Worm (Caenorhabditis elegans): ENCODE results near the gene tgn-38.
A peak's percentile ranks its signal among the peaks of the same experiment; 100 is the strongest.

Gene tgn-38

ce11 chrIV:12009046-12009674 is 19.8 kb downstream of the tgn-38 start (continued):
- TF ChIP-seq unc-62 (GFP tag; optimal IDR thresholded peaks at IDR 0.05 in 1 of 2) (peak in 1 of 2 experiments; percentile 98), unc-62 (tag; optimal IDR thresholded peaks at IDR 0.05) (no peak), ZK546.5 (tag; optimal IDR thresholded peaks at IDR 0.05) (no peak), ceh-82 (tag; optimal IDR thresholded peaks at IDR 0.05) (no peak), aly-2 (tag; optimal IDR thresholded peaks at IDR 0.05) (no peak), Y5F2A.4 (GFP tag; optimal IDR thresholded peaks at IDR 0.05) (no peak), egl-43 (GFP tag; IDR thresholded peaks at IDR 0.05) (no peak), ztf-11 (tag; optimal IDR thresholded peaks at IDR 0.05) (no peak), Y75B8A.6 (GFP tag; IDR thresholded peaks at IDR 0.05) (no peak), lir-3 (tag; optimal IDR thresholded peaks at IDR 0.05) (no peak), mep-1 (tag; optimal IDR thresholded peaks at IDR 0.05) (no peak), hlh-30 (tag; optimal IDR thresholded peaks at IDR 0.05; ENCODE audit: insufficient read depth) (peak; percentile 23)

ce11 chrIV:12005090-12005770 is 23.7 kb downstream of the tgn-38 start:
- TF ChIP-seq nhr-48 (tag; optimal IDR thresholded peaks at IDR 0.05): peak; percentile 39
- TF ChIP-seq pha-4 (GFP tag; IDR thresholded peaks at IDR 0.05): peak; percentile 32; the same call in 1 of the 2 replicates
- TF ChIP-seq pha-4 (tag; optimal IDR thresholded peaks at IDR 0.05): no peak
- no peak for TF ChIP-seq Y75B8A.6 (GFP tag; IDR thresholded peaks at IDR 0.05)
- TF ChIP-seq duxl-1 (tag; optimal IDR thresholded peaks at IDR 0.05; ENCODE audit: poor library complexity): peak; percentile 34
- 0 out of 2 replicates have a peak, but pooled peaks have one; percentile 34 for TF ChIP-seq ceh-44 (GFP tag; IDR thresholded peaks at IDR 0.05)
- TF ChIP-seq F49E8.2 (tag; optimal IDR thresholded peaks at IDR 0.05; ENCODE audit: borderline replicate concordance): peak; percentile 11
- no peak for TF ChIP-seq nhr-41 (GFP tag; IDR thresholded peaks at IDR 0.05)
- TF ChIP-seq dmd-8 (GFP tag; IDR thresholded peaks at IDR 0.05): 0 out of 2 replicates have a peak, but pooled peaks have one; percentile 13
- peak; percentile 32; the same call in 1 of the 2 replicates for TF ChIP-seq dmd-6 (GFP tag; IDR thresholded peaks at IDR 0.05)
- TF ChIP-seq snpc-1.2 (GFP tag; IDR thresholded peaks at IDR 0.05): peak; percentile 66; the same call in 1 of the 2 replicates
- TF ChIP-seq arid-1 (GFP tag; conservative IDR thresholded peaks at IDR 0.05): 0 out of 2 replicates have a peak, but pooled peaks have one; percentile 29
- peak; percentile 54 for TF ChIP-seq hlh-30 (tag; optimal IDR thresholded peaks at IDR 0.05; ENCODE audit: insufficient read depth)
- TF ChIP-seq unc-62 (GFP tag; optimal IDR thresholded peaks at IDR 0.05 in 1 of 2): peak in 1 of 2 experiments; percentile 90
- TF ChIP-seq unc-62 (tag; optimal IDR thresholded peaks at IDR 0.05): no peak
- TF ChIP-seq vab-7 (GFP tag; IDR thresholded peaks at IDR 0.05): no peak

ce11 chrIV:11986407-11986806 is 42.6 kb downstream of the tgn-38 start:
- no peak for TF ChIP-seq unc-130 (GFP tag; optimal IDR thresholded peaks at IDR 0.05)
- no peak for TF ChIP-seq nhr-10 (tag; optimal IDR thresholded peaks at IDR 0.05)
- peak; percentile 68 for TF ChIP-seq aha-1 (tag)
- TF ChIP-seq T20F7.1 (GFP tag; optimal IDR thresholded peaks at IDR 0.05): no peak
- TF ChIP-seq duxl-1 (tag; optimal IDR thresholded peaks at IDR 0.05; ENCODE audit: poor library complexity): no peak
- no peak for TF ChIP-seq dmd-6 (GFP tag; IDR thresholded peaks at IDR 0.05)
- peak in 1 of 2 experiments; percentile 84 for TF ChIP-seq unc-62 (GFP tag; optimal IDR thresholded peaks at IDR 0.05 in 1 of 2)
- TF ChIP-seq unc-62 (tag; optimal IDR thresholded peaks at IDR 0.05): no peak
- TF ChIP-seq zag-1 (tag; optimal IDR thresholded peaks at IDR 0.05): no peak
- TF ChIP-seq php-3 (GFP tag; IDR thresholded peaks at IDR 0.05): 0 out of 2 replicates have a peak, but pooled peaks have one; percentile 14
- no peak for TF ChIP-seq lin-13 (GFP tag; optimal IDR thresholded peaks at IDR 0.05)
